Worm (Caenorhabditis elegans) whole organism, L1 larva: ENCODE results near the gene ced-11.

ENCODE experiments used
- C16A3.4 ChIP-seq: fragments of 150-350 bp; optimal IDR thresholded peaks from 2 replicates; lab custom pipeline; 2014; ENCODE audit warnings: missing biosample characterization, missing genetic modification characterization
- Y116A8C.19 ChIP-seq: sonication (generic microtip); optimal IDR thresholded peaks from 2 replicates; lab custom pipeline; 2016; ENCODE audit warnings: missing compliant biosample characterization, missing genetic modification characterization, borderline replicate concordance
- alr-1 ChIP-seq: fragments of 200-800 bp; sonication (Bioruptor generic); optimal IDR thresholded peaks from 2 replicates; lab custom pipeline; 2018; ENCODE audit warnings: borderline replicate concordance, mild to moderate bottlenecking, missing genetic modification characterization, missing compliant biosample characterization
- aly-2 ChIP-seq: fragments of 150-350 bp; optimal IDR thresholded peaks from 2 replicates; lab custom pipeline; 2014; ENCODE audit warnings: missing biosample characterization, missing genetic modification characterization
- ama-1 ChIP-seq: fragments of 150-350 bp; optimal IDR thresholded peaks from 2 replicates; lab custom pipeline; 2014
- ceh-63 ChIP-seq: fragments of 200-800 bp; sonication (Bioruptor generic); optimal IDR thresholded peaks from 2 replicates; lab custom pipeline; 2018; ENCODE audit warnings: mild to moderate bottlenecking, missing genetic modification characterization, missing compliant biosample characterization
- ceh-82 ChIP-seq, 3 experiments: fragments of 150-350 bp in 1 of 3; sonication (generic microtip) in 2 of 3; optimal IDR thresholded peaks; 2 replicates each; lab custom pipeline; 2014 to 2017; ENCODE audit warnings: missing biosample characterization in 3 of 3, missing genetic modification characterization in 3 of 3
- ceh-90 ChIP-seq: sonication (generic microtip); optimal IDR thresholded peaks from 2 replicates; lab custom pipeline; 2016; ENCODE audit warnings: missing genetic modification characterization, missing compliant biosample characterization
- dpl-1 ChIP-seq, 3 experiments: fragments of 150-350 bp in 2 of 3; sonication (generic microtip) in 1 of 3; optimal IDR thresholded peaks; 2 replicates each; lab custom pipeline; 2014 to 2017; ENCODE audit warnings: missing biosample characterization in 3 of 3, missing genetic modification characterization in 3 of 3, missing genetic modification reagents in 3 of 3
- dsc-1 ChIP-seq: sonication (generic microtip); optimal IDR thresholded peaks from 2 replicates; lab custom pipeline; 2016; ENCODE audit warnings: mild to moderate bottlenecking, missing genetic modification characterization, missing compliant biosample characterization
- efl-3 ChIP-seq: fragments of 200-800 bp; sonication (Bioruptor generic); optimal IDR thresholded peaks from 2 replicates; lab custom pipeline; 2018; ENCODE audit warnings: mild to moderate bottlenecking, missing genetic modification characterization, missing compliant biosample characterization
- elt-3 ChIP-seq, 6 experiments: fragments of 150-350 bp in 1 of 6; sonication (generic microtip); optimal IDR thresholded peaks; 2 replicates each; lab custom pipeline; 2017 to 2018; ENCODE audit warnings: missing biosample characterization in 6 of 6, missing genetic modification characterization in 6 of 6, inconsistent platforms in 1 of 6
- ets-5 ChIP-seq: fragments of 200-800 bp; sonication (Bioruptor generic); IDR thresholded peaks from 2 replicates; pipeline ENCODE4 v1.3.6; 2022; ENCODE audit warnings: missing genetic modification characterization, missing compliant biosample characterization
- fos-1 ChIP-seq: fragments of 150-350 bp; optimal IDR thresholded peaks from 2 replicates; lab custom pipeline; 2014; ENCODE audit warnings: missing biosample characterization, missing genetic modification characterization
- hlh-17 ChIP-seq: fragments of 200-800 bp; sonication (Bioruptor generic); optimal IDR thresholded peaks from 2 replicates; lab custom pipeline; 2018; ENCODE audit warnings: missing genetic modification characterization, mild to moderate bottlenecking, missing compliant biosample characterization, moderate library complexity, borderline replicate concordance
- hpl-2 ChIP-seq: fragments of 150-350 bp; optimal IDR thresholded peaks from 2 replicates; lab custom pipeline; 2014; ENCODE audit warnings: missing biosample characterization, missing genetic modification reagents, missing genetic modification characterization
- isw-1 ChIP-seq: fragments of 200-800 bp; sonication (Bioruptor generic); IDR thresholded peaks from 2 replicates; pipeline ENCODE4 v1.3.6; 2022; ENCODE audit warnings: missing genetic modification characterization, missing compliant biosample characterization
- jun-1 ChIP-seq: fragments of 150-350 bp; optimal IDR thresholded peaks from 2 replicates; lab custom pipeline; 2014; ENCODE audit warnings: missing biosample characterization, missing genetic modification reagents, missing genetic modification characterization
- lin-15B ChIP-seq: fragments of 150-350 bp; sonication (generic microtip); optimal IDR thresholded peaks from 3 replicates; lab custom pipeline; 2014; ENCODE audit warnings: missing biosample characterization, missing genetic modification characterization
- lin-35 ChIP-seq, 2 experiments: fragments of 150-350 bp; optimal IDR thresholded peaks; 2 replicates each; lab custom pipeline; 2014; ENCODE audit warnings: missing biosample characterization in 2 of 2, missing genetic modification characterization in 2 of 2, missing genetic modification reagents in 2 of 2
- lin-39 ChIP-seq: fragments of 150-350 bp; optimal IDR thresholded peaks from 2 replicates; lab custom pipeline; 2014; ENCODE audit warnings: missing biosample characterization, missing genetic modification reagents, missing genetic modification characterization
- lsy-2 ChIP-seq, 2 experiments: fragments of 150-350 bp; optimal IDR thresholded peaks; 2 replicates each; lab custom pipeline; 2014; ENCODE audit warnings: missing biosample characterization in 2 of 2, missing genetic modification characterization in 2 of 2
- mef-2 ChIP-seq: fragments of 150-350 bp; optimal IDR thresholded peaks from 2 replicates; lab custom pipeline; 2014; ENCODE audit warnings: missing biosample characterization, missing genetic modification characterization
- nhr-12 ChIP-seq: sonication (generic microtip); optimal IDR thresholded peaks from 2 replicates; lab custom pipeline; 2017; ENCODE audit warnings: missing biosample characterization, missing genetic modification characterization
- nhr-19 ChIP-seq: fragments of 200-800 bp; sonication (Bioruptor generic); conservative IDR thresholded peaks from 2 replicates; pipeline ENCODE4 v1.3.6; 2022; ENCODE audit warnings: missing genetic modification characterization, missing compliant biosample characterization
- nhr-20 ChIP-seq: sonication (generic microtip); optimal IDR thresholded peaks from 2 replicates; lab custom pipeline; 2016; ENCODE audit warnings: mild to moderate bottlenecking, missing genetic modification characterization, missing compliant biosample characterization
- nhr-77 ChIP-seq: fragments of 150-350 bp; optimal IDR thresholded peaks from 2 replicates; lab custom pipeline; 2014; ENCODE audit warnings: missing biosample characterization, missing genetic modification characterization
- nhr-84 ChIP-seq: sonication (generic microtip); optimal IDR thresholded peaks from 2 replicates; lab custom pipeline; 2017; ENCODE audit warnings: missing biosample characterization, missing genetic modification characterization
- nhr-90 ChIP-seq: sonication (generic microtip); optimal IDR thresholded peaks from 2 replicates; lab custom pipeline; 2016; ENCODE audit warnings: mild to moderate bottlenecking, missing genetic modification characterization, missing compliant biosample characterization; ENCODE audit not compliant: poor library complexity
- pqm-1 ChIP-seq: sonication (generic microtip); optimal IDR thresholded peaks from 3 replicates; lab custom pipeline; 2017; ENCODE audit warnings: missing biosample characterization, missing genetic modification characterization
- snpc-4 ChIP-seq: fragments of 150-350 bp; optimal IDR thresholded peaks from 2 replicates; lab custom pipeline; 2014; ENCODE audit warnings: missing biosample characterization, missing genetic modification characterization
- sox-4 ChIP-seq: sonication (generic microtip); optimal IDR thresholded peaks from 2 replicates; lab custom pipeline; 2016; ENCODE audit warnings: missing genetic modification characterization, missing compliant biosample characterization
- sptf-1 ChIP-seq: fragments of 150-350 bp; optimal IDR thresholded peaks from 2 replicates; lab custom pipeline; 2014; ENCODE audit warnings: missing biosample characterization, missing genetic modification characterization
- tbx-2 ChIP-seq: sonication (generic microtip); optimal IDR thresholded peaks from 2 replicates; lab custom pipeline; 2016; ENCODE audit warnings: missing genetic modification characterization, missing compliant biosample characterization
- vab-15 ChIP-seq: sonication (generic microtip); optimal IDR thresholded peaks from 2 replicates; lab custom pipeline; 2017; ENCODE audit warnings: missing genotype, mild to moderate bottlenecking, missing genetic modification characterization, missing compliant biosample characterization
- xbp-1 ChIP-seq: sonication (generic microtip); optimal IDR thresholded peaks from 2 replicates; lab custom pipeline; 2016; ENCODE audit warnings: missing genetic modification characterization, missing compliant biosample characterization
- ztf-11 ChIP-seq, 2 experiments: sonication (generic microtip); optimal IDR thresholded peaks; 2 replicates each; lab custom pipeline; 2016 to 2017; ENCODE audit warnings: missing genetic modification characterization in 2 of 2, missing biosample characterization in 1 of 2, missing compliant biosample characterization in 1 of 2

The ced-11 gene

DNA sequence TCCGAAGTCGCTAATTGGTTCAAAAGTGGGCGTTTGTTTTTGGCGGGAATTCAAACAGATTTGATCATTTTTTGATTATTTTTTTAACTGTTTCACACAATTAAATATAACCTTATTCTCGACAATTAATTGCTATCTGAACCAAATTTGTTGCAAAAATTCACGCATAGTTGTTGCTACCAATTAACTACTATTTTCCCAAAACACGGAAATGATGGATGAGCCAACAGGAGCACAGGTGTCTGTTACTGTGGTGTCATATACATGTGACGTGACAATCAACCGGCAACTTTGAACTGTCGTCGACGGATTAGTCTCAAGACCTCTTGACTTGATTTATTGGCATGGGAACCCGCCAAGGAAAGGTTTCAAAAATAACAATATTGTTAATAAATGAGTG is 46.7 kb upstream of the ced-11 start:
- TF ChIP-seq fos-1, result no peak
- no peak for TF ChIP-seq dpl-1 (GFP tag; optimal IDR thresholded peaks at IDR 0.05; lab: Kevin White, UChicago)
- no peak for TF ChIP-seq nhr-77 (tag; lab: Kevin White, UChicago)
- TF ChIP-seq ama-1 (lab: Kevin White, UChicago), result no peak
- no peak for TF ChIP-seq ztf-11 (tag; optimal IDR thresholded peaks at IDR 0.05; lab: Kevin White, UChicago)
- no peak for TF ChIP-seq ceh-82 (tag; optimal IDR thresholded peaks at IDR 0.05; lab: Kevin White, UChicago)
- no peak for TF ChIP-seq aly-2
- no peak for TF ChIP-seq nhr-19 (GFP tag; lab: Robert Waterston, UW)
- no peak for TF ChIP-seq vab-15 (tag; lab: Kevin White, UChicago)
- TF ChIP-seq ceh-63 (GFP tag; lab: Kevin White, UChicago), result no peak
- TF ChIP-seq lin-35 (GFP tag; optimal IDR thresholded peaks at IDR 0.05; lab: Kevin White, UChicago), result no peak
- TF ChIP-seq ceh-90, result no peak
- no peak for TF ChIP-seq lsy-2 (tag; optimal IDR thresholded peaks at IDR 0.05; lab: Kevin White, UChicago)
- no peak for TF ChIP-seq sptf-1

DNA sequence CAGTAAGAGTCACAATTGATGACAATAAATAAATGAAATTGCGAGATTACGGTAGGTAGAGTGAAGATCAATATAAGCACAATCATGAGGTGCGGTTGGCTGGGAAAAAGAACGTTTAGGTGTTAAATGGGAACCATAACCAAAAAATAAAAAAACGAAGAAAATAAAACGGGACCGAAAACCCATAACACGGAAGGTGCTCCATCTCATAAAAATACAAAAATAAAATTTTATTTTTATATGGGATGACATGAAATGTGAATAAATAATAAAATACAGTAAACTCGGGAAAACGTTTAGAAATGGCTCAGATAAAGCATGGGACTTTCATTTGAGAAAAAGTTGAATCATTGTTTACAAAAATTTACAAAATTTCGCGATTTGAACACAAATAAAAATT is 43.8 kb upstream of the ced-11 start, which contains the start of gene F02A9.7:
Gene F02A9.7 (minus strand): TSS at position 101 of the 400 bp plus-strand sequence.
- no peak for TF ChIP-seq tbx-2 (tag; lab: Kevin White, UChicago)
- no peak for TF ChIP-seq isw-1 (GFP tag; lab: Robert Waterston, UW)
- TF ChIP-seq mef-2 (tag; lab: Kevin White, UChicago), result no peak
- no peak for TF ChIP-seq elt-3 (tag; optimal IDR thresholded peaks at IDR 0.05; lab: Kevin White, UChicago)
- TF ChIP-seq nhr-90 (tag; lab: Kevin White, UChicago), result no peak
- TF ChIP-seq hpl-2 (GFP tag; lab: Kevin White, UChicago), result no peak
- no peak for TF ChIP-seq ets-5 (GFP tag; lab: Robert Waterston, UW)
- no peak for TF ChIP-seq nhr-20
- TF ChIP-seq dsc-1 (tag; lab: Kevin White, UChicago), result no peak
- TF ChIP-seq ama-1 (lab: Kevin White, UChicago), result no peak
- no peak for TF ChIP-seq pqm-1 (tag; lab: Kevin White, UChicago)
- no peak for TF ChIP-seq lsy-2 (tag; optimal IDR thresholded peaks at IDR 0.05; lab: Kevin White, UChicago)
- TF ChIP-seq nhr-12 (tag; lab: Kevin White, UChicago), result no peak
- TF ChIP-seq lin-39 (tag; lab: Kevin White, UChicago), result no peak
- no peak for TF ChIP-seq Y116A8C.19 (tag; lab: Kevin White, UChicago)
- TF ChIP-seq nhr-84 (tag; lab: Kevin White, UChicago), result no peak
- no peak for TF ChIP-seq nhr-77 (tag; lab: Kevin White, UChicago)

DNA sequence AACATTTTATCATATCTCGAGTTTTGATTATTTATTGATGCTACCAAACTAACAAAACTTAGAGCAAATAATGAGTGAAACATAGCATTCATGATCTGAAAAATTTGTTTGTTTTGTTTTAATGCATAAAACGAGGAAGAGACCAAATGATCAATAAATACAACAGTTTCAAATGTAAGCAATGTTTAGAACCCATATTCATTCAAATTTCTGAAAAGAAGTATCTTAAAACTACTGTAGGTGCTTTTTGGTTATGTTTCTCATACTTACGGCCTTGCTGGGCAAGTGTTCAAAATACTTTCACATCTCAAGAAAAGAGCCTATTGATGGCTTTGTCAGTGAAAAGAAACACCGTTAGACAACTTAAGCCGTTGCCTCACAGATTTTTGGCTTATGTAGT is 41.6 kb upstream of the ced-11 start, which contains the start of gene F02A9.1:
Gene F02A9.1 (minus strand): TSS at position 101 of the 400 bp plus-strand sequence.
- TF ChIP-seq nhr-20, result no peak
- no peak for TF ChIP-seq alr-1
- TF ChIP-seq xbp-1 (tag; lab: Kevin White, UChicago), result no peak
- TF ChIP-seq ceh-90, result no peak
- no peak for TF ChIP-seq lsy-2 (tag; optimal IDR thresholded peaks at IDR 0.05; lab: Kevin White, UChicago)
- no peak for TF ChIP-seq vab-15 (tag; lab: Kevin White, UChicago)
- no peak for TF ChIP-seq ceh-82 (tag; optimal IDR thresholded peaks at IDR 0.05; lab: Kevin White, UChicago)
- TF ChIP-seq C16A3.4 (tag; lab: Kevin White, UChicago), result no peak
- no peak for TF ChIP-seq hlh-17 (GFP tag; lab: Kevin White, UChicago)
- no peak for TF ChIP-seq snpc-4 (tag; lab: Kevin White, UChicago)
- no peak for TF ChIP-seq nhr-84 (tag; lab: Kevin White, UChicago)
- no peak for TF ChIP-seq fos-1
- TF ChIP-seq jun-1 (tag; lab: Kevin White, UChicago), result no peak
- TF ChIP-seq sox-4 (tag; lab: Kevin White, UChicago), result no peak
- no peak for TF ChIP-seq lin-15B (tag; lab: Kevin White, UChicago)
- TF ChIP-seq efl-3 (GFP tag; lab: Kevin White, UChicago), result no peak
